Worm (Caenorhabditis elegans): ENCODE results near the gene acly-2.

Gene acly-2

ce11 chrV:13161052-13161451, 44.8 kb downstream of the acly-2 start:
- no peak for TF ChIP-seq unc-62 (GFP tag; optimal IDR thresholded peaks at IDR 0.05)

- TF ChIP-seq unc-62 (GFP tag; optimal IDR thresholded peaks at IDR 0.05) = no peak
These were observed 46.6 kb downstream of the acly-2 start for ce11 chrV:13162885-13163284.

- no peak for TF ChIP-seq unc-62 (GFP tag; optimal IDR thresholded peaks at IDR 0.05)
These were observed 47.6 kb downstream of the acly-2 start for ce11 chrV:13163841-13164240.

- no peak for TF ChIP-seq unc-62 (GFP tag; optimal IDR thresholded peaks at IDR 0.05)
These were observed 49.0 kb downstream of the acly-2 start for ce11 chrV:13165244-13165643.

- no peak for TF ChIP-seq unc-62 (GFP tag; optimal IDR thresholded peaks at IDR 0.05)
These were observed 50.3 kb downstream of the acly-2 start for ce11 chrV:13166582-13166981.
